Worm (Caenorhabditis elegans) whole organism, L1 larva: ENCODE results near the gene F15D4.5.

ENCODE experiments used
- alr-1 ChIP-seq: fragments of 200-800 bp; sonication (Bioruptor generic); optimal IDR thresholded peaks from 2 replicates; lab custom pipeline; 2018; ENCODE audit warnings: borderline replicate concordance, mild to moderate bottlenecking, missing genetic modification characterization, missing compliant biosample characterization
- ama-1 ChIP-seq: fragments of 150-350 bp; optimal IDR thresholded peaks from 2 replicates; lab custom pipeline; 2014
- ces-1 ChIP-seq: fragments of 150-350 bp; optimal IDR thresholded peaks from 2 replicates; lab custom pipeline; 2014; ENCODE audit warnings: missing biosample characterization, missing genetic modification reagents, missing genetic modification characterization
- mdl-1 ChIP-seq, 2 experiments: fragments of 150-350 bp; optimal IDR thresholded peaks; 2 replicates each; lab custom pipeline; 2014 to 2017; ENCODE audit warnings: missing biosample characterization in 2 of 2, missing genetic modification characterization in 2 of 2, inconsistent platforms in 1 of 2
- ztf-4 ChIP-seq: fragments of 150-350 bp; optimal IDR thresholded peaks from 2 replicates; lab custom pipeline; 2014; ENCODE audit warnings: missing biosample characterization, missing genetic modification characterization

- no peak for TF ChIP-seq mdl-1 (tag; optimal IDR thresholded peaks at IDR 0.05; lab: Kevin White, UChicago)
- no peak for TF ChIP-seq ama-1 (lab: Kevin White, UChicago)
- TF ChIP-seq ztf-4 (tag; lab: Kevin White, UChicago), result no peak
- TF ChIP-seq alr-1 (tag; lab: Kevin White, UChicago), result no peak
- no peak for TF ChIP-seq ces-1 (GFP tag; lab: Kevin White, UChicago)
Measured at ce11 chrII:13278214-13278613, 33.0 kb downstream of the F15D4.5 start.
